Fruit fly (Drosophila melanogaster): ENCODE results near the gene CG7044.

DNA sequence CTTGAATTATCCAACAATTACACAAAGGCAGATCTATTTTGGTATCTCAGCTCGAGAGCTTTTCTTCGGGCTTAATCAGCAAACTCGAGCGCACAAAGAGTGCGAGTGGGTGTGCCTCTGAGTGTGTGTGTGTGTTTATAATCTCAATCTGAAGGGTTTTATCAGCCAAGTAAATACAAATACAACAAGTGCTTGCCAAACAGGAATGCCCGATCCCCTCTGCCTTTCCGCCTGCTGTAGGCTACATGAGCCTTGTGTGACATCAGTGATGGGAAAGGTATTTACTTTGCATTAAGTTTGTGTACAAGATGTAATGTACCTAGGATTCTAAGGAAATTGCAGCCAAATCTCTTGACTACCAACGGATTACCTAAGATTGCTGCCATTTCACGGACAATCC, 12.1 kb downstream of the CG7044 start:
- no peak for TF ChIP-seq Myc (optimal IDR thresholded peaks at IDR 0.05)
- TF ChIP-seq Abd-B (GFP tag; optimal IDR thresholded peaks at IDR 0.05), result no peak
- no peak for TF ChIP-seq sv (GFP tag; optimal IDR thresholded peaks at IDR 0.05)
- no peak for TF ChIP-seq CG32264 (GFP tag; optimal IDR thresholded peaks at IDR 0.05)
- TF ChIP-seq N (GFP tag; optimal IDR thresholded peaks at IDR 0.05), result no peak
- no peak for TF ChIP-seq GATAd (GFP tag; optimal IDR thresholded peaks at IDR 0.05)
- no peak for TF ChIP-seq psq (GFP tag; optimal IDR thresholded peaks at IDR 0.05)
- no peak for TF ChIP-seq Dif (GFP tag; optimal IDR thresholded peaks at IDR 0.05; ENCODE audit: partially characterized antibody)
- no peak for TF ChIP-seq tai (GFP tag; optimal IDR thresholded peaks at IDR 0.05)
- TF ChIP-seq OdsH (GFP tag; optimal IDR thresholded peaks at IDR 0.05), result no peak
- no peak for TF ChIP-seq HLH106 (tag; optimal IDR thresholded peaks at IDR 0.05)

Measured in whole organism, wandering third instar larva.